Worm (Caenorhabditis elegans): ENCODE data around the gene nsy-4.
A peak's percentile ranks its signal among the peaks of the same experiment; 100 is the strongest.
"Not testable (repeated sequence)": the region's sequence is repeated elsewhere in the genome, so short reads cannot be mapped to it uniquely, and the experiment has no call there.

nsy-4 gene

DNA sequence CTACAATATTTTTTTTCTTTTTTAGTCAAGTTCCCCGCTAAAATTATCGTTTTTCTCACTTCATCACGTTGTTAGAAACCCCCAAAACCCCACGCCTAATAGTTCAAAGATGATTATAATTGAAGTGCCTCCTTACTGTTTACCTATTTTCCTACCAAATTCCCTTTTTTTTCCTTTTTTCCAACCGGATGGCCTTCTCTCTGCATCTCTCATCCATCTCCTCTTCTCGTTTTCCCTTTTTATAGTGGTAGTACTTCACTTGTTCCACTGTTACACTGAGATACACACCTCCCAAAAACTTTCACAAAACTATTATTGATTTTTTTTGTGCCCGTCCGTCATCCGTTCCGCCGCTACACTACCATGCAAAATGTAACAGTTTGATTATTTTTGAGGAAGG lies at the start of gene nsy-4:
Gene nsy-4, plus strand, starts transcription at position 274 of the 400 bp plus-strand sequence.
- TF ChIP-seq tbx-8 (GFP tag; optimal IDR thresholded peaks at IDR 0.05): no peak
- no peak for TF ChIP-seq nhr-76 (tag; optimal IDR thresholded peaks at IDR 0.05)
- no peak for TF ChIP-seq mab-5 (tag; optimal IDR thresholded peaks at IDR 0.05)
- no peak for TF ChIP-seq elt-3 (tag; optimal IDR thresholded peaks at IDR 0.05)
- TF ChIP-seq elt-1 (tag; optimal IDR thresholded peaks at IDR 0.05; ENCODE audit: borderline replicate concordance, insufficient read depth): no peak
- TF ChIP-seq M03D4.4 (tag; optimal IDR thresholded peaks at IDR 0.05): no peak
- no peak for TF ChIP-seq drap-1 (GFP tag; optimal IDR thresholded peaks at IDR 0.05)
- TF ChIP-seq sem-2 (GFP tag; optimal IDR thresholded peaks at IDR 0.05): no peak
- TF ChIP-seq lin-13 (tag; optimal IDR thresholded peaks at IDR 0.05): no peak

DNA sequence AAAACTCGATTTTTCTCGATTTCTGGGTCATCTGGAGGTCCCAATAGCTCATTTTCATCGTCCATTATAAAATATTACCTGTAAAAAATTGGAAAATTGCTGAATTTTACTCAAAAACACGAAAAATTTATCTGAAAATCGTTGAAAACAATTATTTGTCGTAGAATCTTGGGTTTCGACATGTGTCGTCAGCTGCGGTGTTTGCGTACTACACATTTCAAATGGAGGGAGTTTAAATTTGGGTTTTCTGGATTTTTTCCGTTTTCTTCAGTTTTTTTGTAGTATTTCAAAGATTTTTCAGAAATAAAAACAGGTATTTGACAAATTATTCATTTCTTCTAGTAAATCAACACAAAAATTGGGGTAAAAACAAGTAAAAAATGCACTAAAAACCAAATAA lies 47.5 kb upstream of the nsy-4 start, which contains the start of gene M70.5:
Gene M70.5, minus strand, starts transcription at position 78 of the 400 bp plus-strand sequence.
- TF ChIP-seq ztf-11 (tag; optimal IDR thresholded peaks at IDR 0.05); lin-32 (GFP tag; optimal IDR thresholded peaks at IDR 0.05); nhr-28 (tag; optimal IDR thresholded peaks at IDR 0.05): not testable (repeated sequence)

DNA sequence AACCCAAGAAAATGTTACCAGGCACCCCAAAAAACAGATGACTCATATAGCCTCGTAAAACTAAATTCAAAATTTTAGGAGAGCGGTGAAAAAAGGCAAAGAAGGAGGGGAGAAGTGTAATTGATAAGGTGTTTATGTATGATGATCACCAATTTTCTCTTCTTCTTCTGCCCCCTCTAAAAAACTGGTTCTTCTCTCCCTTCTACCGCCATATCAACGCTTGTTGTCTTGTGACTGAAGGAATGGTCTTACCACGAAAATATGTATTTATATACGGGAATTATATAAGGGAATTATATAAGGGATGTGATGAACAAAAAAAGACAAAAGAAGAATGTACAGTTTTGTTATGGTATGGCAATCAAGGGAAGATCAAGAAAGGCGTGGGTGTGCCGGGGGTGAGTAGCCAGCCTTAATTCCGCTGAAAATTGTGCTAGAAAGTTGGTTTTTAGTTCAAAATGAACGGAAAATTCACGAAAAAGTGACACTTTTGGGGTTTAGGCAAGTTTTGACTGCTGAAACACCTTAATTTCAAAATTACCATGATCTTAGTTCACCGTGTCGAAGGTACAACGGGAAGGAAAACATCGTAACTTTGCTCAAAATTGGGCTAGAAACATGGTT lies 41.6 kb upstream of the nsy-4 start:
- TF ChIP-seq lin-13 (tag; optimal IDR thresholded peaks at IDR 0.05) (no peak), snpc-4 (tag; optimal IDR thresholded peaks at IDR 0.05) (no peak), nhr-76 (tag; optimal IDR thresholded peaks at IDR 0.05) (no peak), ceh-39 (tag; optimal IDR thresholded peaks at IDR 0.05) (no peak), unc-120 (tag; optimal IDR thresholded peaks at IDR 0.05; ENCODE audit: poor library complexity, severe bottlenecking) (no peak)

DNA sequence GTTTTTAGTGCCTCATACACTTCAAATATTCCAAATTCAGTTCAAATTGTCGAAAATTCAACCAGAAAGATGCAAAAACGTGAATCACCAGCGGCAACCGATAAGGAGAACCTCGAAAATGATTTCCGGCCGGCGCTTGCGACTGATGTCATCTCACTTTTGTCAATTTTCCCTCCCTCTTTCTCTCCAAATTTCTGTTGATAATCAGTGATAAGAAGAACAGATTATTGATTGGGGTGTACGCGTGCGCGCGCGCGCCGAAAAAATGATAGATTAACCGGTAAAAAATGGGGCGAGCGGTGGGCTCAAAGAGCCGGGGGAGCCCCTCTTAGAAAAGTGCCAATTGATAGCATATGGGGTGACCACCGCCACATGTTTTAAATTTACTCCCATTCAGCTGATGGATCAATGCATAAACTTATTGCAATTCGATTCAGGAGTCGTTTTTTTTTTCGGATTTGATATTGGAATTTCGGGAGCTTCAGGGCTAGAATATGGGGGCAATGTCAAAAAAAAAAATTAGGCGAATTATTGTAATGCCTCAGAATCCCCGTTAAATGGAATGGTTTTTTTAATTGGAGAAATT lies 38.5 kb upstream of the nsy-4 start:
- TF ChIP-seq ceh-83 (GFP tag; optimal IDR thresholded peaks at IDR 0.05): no peak
- TF ChIP-seq ceh-43 (GFP tag; optimal IDR thresholded peaks at IDR 0.05): no peak
- TF ChIP-seq nhr-2 (tag; optimal IDR thresholded peaks at IDR 0.05): no peak
- no peak for TF ChIP-seq drap-1 (GFP tag; optimal IDR thresholded peaks at IDR 0.05)
- TF ChIP-seq mls-2 (tag; optimal IDR thresholded peaks at IDR 0.05): no peak
- TF ChIP-seq bed-3 (GFP tag; optimal IDR thresholded peaks at IDR 0.05): no peak

DNA sequence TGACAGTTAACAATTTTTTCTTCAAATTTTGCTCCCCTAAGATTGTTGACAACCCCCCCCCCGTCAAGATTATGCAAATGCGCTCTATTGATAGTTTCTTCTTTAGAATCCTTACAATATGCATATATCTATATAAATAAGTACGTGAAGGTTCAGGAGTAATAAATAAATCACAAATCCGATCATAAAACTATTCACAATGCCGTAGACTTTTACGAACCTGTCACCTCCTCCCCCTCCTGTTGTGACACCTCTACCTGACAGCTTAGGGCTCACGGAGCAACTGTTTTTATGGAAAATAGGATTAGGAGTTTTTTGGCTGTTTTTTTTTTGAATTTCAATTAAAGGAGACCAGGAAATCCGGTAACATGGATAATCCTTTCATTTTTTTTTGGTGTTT lies 31.0 kb upstream of the nsy-4 start:
- TF ChIP-seq cnd-1 (tag; optimal IDR thresholded peaks at IDR 0.05): no peak
- no peak for TF ChIP-seq elt-3 (tag; optimal IDR thresholded peaks at IDR 0.05)
- TF ChIP-seq unc-120 (tag; optimal IDR thresholded peaks at IDR 0.05; ENCODE audit: poor library complexity, severe bottlenecking): no peak
- TF ChIP-seq nhr-12 (tag; optimal IDR thresholded peaks at IDR 0.05): no peak
- TF ChIP-seq nhr-2 (tag; optimal IDR thresholded peaks at IDR 0.05): peak; percentile 56
- TF ChIP-seq blmp-1 (tag; optimal IDR thresholded peaks at IDR 0.05): no peak
- TF ChIP-seq mls-2 (tag; optimal IDR thresholded peaks at IDR 0.05): no peak
- TF ChIP-seq unc-62 (GFP tag; optimal IDR thresholded peaks at IDR 0.05): peak; percentile 75
- TF ChIP-seq hlh-1 (tag; optimal IDR thresholded peaks at IDR 0.05): peak; percentile 11

DNA sequence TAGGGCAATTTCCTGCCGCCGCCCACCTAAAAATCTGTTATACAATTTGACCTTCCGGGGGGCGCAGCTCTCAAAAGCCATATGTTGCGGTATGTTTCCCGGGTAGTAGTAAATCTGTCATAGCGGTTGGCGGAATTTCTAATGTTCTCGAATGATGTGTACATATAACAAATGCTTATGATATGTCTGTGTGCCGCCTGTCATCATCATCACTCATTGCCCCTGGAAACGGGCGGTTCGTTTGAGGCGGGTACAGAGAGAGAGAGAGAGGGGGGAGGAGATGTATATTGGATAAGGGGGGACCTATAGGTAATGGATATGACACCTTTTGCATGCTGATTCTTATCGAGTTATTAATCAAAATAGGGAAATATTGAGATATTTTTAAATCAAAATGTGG lies 26.4 kb upstream of the nsy-4 start:
- TF ChIP-seq blmp-1 (tag; optimal IDR thresholded peaks at IDR 0.05) (no peak), ceh-83 (GFP tag; optimal IDR thresholded peaks at IDR 0.05) (no peak), bed-3 (GFP tag; optimal IDR thresholded peaks at IDR 0.05) (no peak), hlh-1 (tag; optimal IDR thresholded peaks at IDR 0.05) (peak; percentile 1), ces-1 (GFP tag; optimal IDR thresholded peaks at IDR 0.05) (no peak), ceh-39 (tag; optimal IDR thresholded peaks at IDR 0.05) (no peak), unc-120 (tag; optimal IDR thresholded peaks at IDR 0.05; ENCODE audit: poor library complexity, severe bottlenecking) (no peak), ztf-11 (tag; optimal IDR thresholded peaks at IDR 0.05) (no peak), lin-13 (tag; optimal IDR thresholded peaks at IDR 0.05) (no peak), lsy-2 (tag; optimal IDR thresholded peaks at IDR 0.05) (no peak), unc-62 (GFP tag; optimal IDR thresholded peaks at IDR 0.05) (peak; percentile 79), drap-1 (GFP tag; optimal IDR thresholded peaks at IDR 0.05) (no peak), nhr-2 (tag; optimal IDR thresholded peaks at IDR 0.05) (peak; percentile 39), cnd-1 (tag; optimal IDR thresholded peaks at IDR 0.05) (no peak), mep-1 (tag; optimal IDR thresholded peaks at IDR 0.05) (no peak), flh-1 (GFP tag; optimal IDR thresholded peaks at IDR 0.05) (no peak), nhr-12 (tag; optimal IDR thresholded peaks at IDR 0.05) (no peak), elt-1 (tag; optimal IDR thresholded peaks at IDR 0.05; ENCODE audit: borderline replicate concordance, insufficient read depth) (peak; percentile 66), snpc-4 (tag; optimal IDR thresholded peaks at IDR 0.05) (no peak), sptf-1 (tag; optimal IDR thresholded peaks at IDR 0.05) (no peak), nhr-76 (tag; optimal IDR thresholded peaks at IDR 0.05) (no peak), ham-2 (GFP tag; optimal IDR thresholded peaks at IDR 0.05) (no peak), mab-5 (tag; optimal IDR thresholded peaks at IDR 0.05) (no peak), pha-4 (tag; optimal IDR thresholded peaks at IDR 0.05) (no peak), sem-2 (GFP tag; optimal IDR thresholded peaks at IDR 0.05) (no peak), M03D4.4 (tag; optimal IDR thresholded peaks at IDR 0.05) (no peak), lin-32 (GFP tag; optimal IDR thresholded peaks at IDR 0.05) (no peak), elt-3 (tag; optimal IDR thresholded peaks at IDR 0.05) (no peak), tbx-8 (GFP tag; optimal IDR thresholded peaks at IDR 0.05) (no peak), ceh-43 (GFP tag; optimal IDR thresholded peaks at IDR 0.05) (no peak), nhr-237 (tag; optimal IDR thresholded peaks at IDR 0.05) (no peak), unc-39 (tag; optimal IDR thresholded peaks at IDR 0.05) (no peak)

Data from whole organism, mixed stage, embryonic.